Fruit fly (Drosophila melanogaster): Measurements from ENCODE around the gene Mcm3.

Gene Mcm3

dm6 chrX:5317170-5317569, 6.5 kb upstream of the Mcm3 start, which contains the start of the genes CG15930 and Sas10:
CG15930 (minus strand) TSS chrX:5317295.
Sas10 (plus strand) TSS chrX:5317409.
- TF ChIP-seq CG5204 (GFP tag; optimal IDR thresholded peaks at IDR 0.05) (no peak), CG7045 (GFP tag; optimal IDR thresholded peaks at IDR 0.05) (no peak), Mnt (GFP tag; optimal IDR thresholded peaks at IDR 0.05) (peak; percentile 87), CG33017 (tag; optimal IDR thresholded peaks at IDR 0.05) (no peak), CG12768 (GFP tag; optimal IDR thresholded peaks at IDR 0.05) (no peak), CG1620 (GFP tag; optimal IDR thresholded peaks at IDR 0.05) (no peak), Clk (GFP tag; optimal IDR thresholded peaks at IDR 0.05) (no peak), cnc (optimal IDR thresholded peaks at IDR 0.05) (no peak)

DNA sequence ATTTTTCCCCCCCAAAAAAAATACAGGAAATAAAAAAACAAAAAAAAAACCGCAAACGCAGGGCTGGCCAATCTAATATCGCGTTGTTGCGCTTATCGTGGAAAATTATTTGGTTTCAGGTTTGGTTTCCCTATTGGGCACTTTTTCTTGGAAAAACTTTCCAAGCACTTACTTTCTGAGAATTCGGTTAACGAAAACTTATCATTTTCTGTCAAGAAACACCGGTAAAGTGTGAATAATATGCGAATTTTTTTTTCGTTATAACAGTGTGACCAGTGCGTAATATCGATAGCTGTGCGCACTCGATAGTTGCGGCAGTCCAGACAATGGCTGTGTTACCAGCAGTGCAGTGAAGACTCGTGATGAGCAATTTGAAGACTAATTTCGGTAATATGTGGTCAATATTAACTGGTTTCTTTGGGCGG, 1.2 kb upstream of the Mcm3 start, which contains the start of gene Rnp4F:
Rnp4F (minus strand) TSS at position 238 of the 425 bp plus-strand sequence.
- TF ChIP-seq Mnt (GFP tag; optimal IDR thresholded peaks at IDR 0.05) = peak; percentile 84
- TF ChIP-seq CG12768 (GFP tag; optimal IDR thresholded peaks at IDR 0.05) = peak; percentile 50
- TF ChIP-seq CG7101 (tag; optimal IDR thresholded peaks at IDR 0.05) = peak; percentile 78
- no peak for TF ChIP-seq cnc (optimal IDR thresholded peaks at IDR 0.05)
- TF ChIP-seq CG14711 (tag; optimal IDR thresholded peaks at IDR 0.05) = peak; percentile 58
- peak; percentile 91 for TF ChIP-seq Hr96 (GFP tag; optimal IDR thresholded peaks at IDR 0.05)
- TF ChIP-seq Clk (GFP tag; optimal IDR thresholded peaks at IDR 0.05) = peak; percentile 34
- peak; percentile 81 for TF ChIP-seq toe (GFP tag; optimal IDR thresholded peaks at IDR 0.05)
- peak; percentile 64 for TF ChIP-seq CG5204 (GFP tag; optimal IDR thresholded peaks at IDR 0.05)
- TF ChIP-seq tj (GFP tag; optimal IDR thresholded peaks at IDR 0.05) = peak; percentile 73
- peak; percentile 87 for TF ChIP-seq CG11617 (GFP tag; optimal IDR thresholded peaks at IDR 0.05)
- TF ChIP-seq CG33017 (tag; optimal IDR thresholded peaks at IDR 0.05) = peak; percentile 3
- TF ChIP-seq CG7045 (GFP tag; optimal IDR thresholded peaks at IDR 0.05) = peak; percentile 28
- no peak for TF ChIP-seq cic (GFP tag; optimal IDR thresholded peaks at IDR 0.05)
- TF ChIP-seq CG1620 (GFP tag; optimal IDR thresholded peaks at IDR 0.05) = peak; percentile 85
- peak; percentile 77 for TF ChIP-seq ovo (GFP tag; optimal IDR thresholded peaks at IDR 0.05)
- TF ChIP-seq bab1 (GFP tag; optimal IDR thresholded peaks at IDR 0.05) = peak; percentile 85
- TF ChIP-seq kay (GFP tag; ENCODE audit: borderline replicate concordance) = no peak
- TF ChIP-seq pad (GFP tag; optimal IDR thresholded peaks at IDR 0.05) = peak; percentile 77
- peak; percentile 75 for TF ChIP-seq Crg-1 (GFP tag; optimal IDR thresholded peaks at IDR 0.05)

DNA sequence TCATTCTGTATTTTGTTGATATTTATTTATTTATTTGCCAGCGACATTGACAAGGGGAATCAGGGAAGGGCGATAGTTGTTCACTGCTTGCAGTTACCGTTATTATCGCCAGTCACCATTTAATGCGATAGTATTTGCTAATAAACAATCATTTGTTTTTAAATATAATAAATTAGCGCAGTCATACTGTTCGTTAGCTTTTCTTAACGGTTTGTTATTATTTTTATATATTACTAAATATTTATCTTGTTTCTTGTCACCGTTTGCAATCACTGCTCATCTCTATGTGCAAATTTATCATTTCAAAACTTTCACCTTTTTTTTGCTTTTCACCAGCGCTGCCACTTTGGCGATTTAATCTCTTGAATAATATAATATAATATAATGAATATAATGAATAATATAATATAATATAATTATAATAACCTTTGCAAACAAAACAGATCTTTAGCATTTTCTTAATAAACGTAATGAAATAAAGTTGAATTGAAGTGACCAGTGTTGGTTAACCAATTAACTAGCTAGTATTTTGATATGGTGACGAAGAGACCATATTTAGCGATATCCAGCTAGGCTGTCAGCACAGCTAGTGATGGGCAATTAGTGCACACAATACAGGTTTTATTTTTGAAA, 5.7 kb downstream of the Mcm3 start, which contains the start of the genes CG3309 and XRCC1:
CG3309 (minus strand) TSS at position 82 of the 633 bp plus-strand sequence.
XRCC1 (plus strand) TSS at position 611 of the 633 bp plus-strand sequence.
- TF ChIP-seq Mnt (GFP tag; optimal IDR thresholded peaks at IDR 0.05) (peak; percentile 31), CG33017 (tag; optimal IDR thresholded peaks at IDR 0.05) (peak; percentile 18), Hr96 (GFP tag; optimal IDR thresholded peaks at IDR 0.05) (no peak), CG1620 (GFP tag; optimal IDR thresholded peaks at IDR 0.05) (peak; percentile 48), CG7101 (tag; optimal IDR thresholded peaks at IDR 0.05) (peak; percentile 44), Clk (GFP tag; optimal IDR thresholded peaks at IDR 0.05) (no peak), CG7045 (GFP tag; optimal IDR thresholded peaks at IDR 0.05) (no peak), cic (GFP tag; optimal IDR thresholded peaks at IDR 0.05) (no peak), ovo (GFP tag; optimal IDR thresholded peaks at IDR 0.05) (peak; percentile 79), toe (GFP tag; optimal IDR thresholded peaks at IDR 0.05) (peak; percentile 28), CG11617 (GFP tag; optimal IDR thresholded peaks at IDR 0.05) (peak; percentile 47), bab1 (GFP tag; optimal IDR thresholded peaks at IDR 0.05) (peak; percentile 47), cnc (optimal IDR thresholded peaks at IDR 0.05) (no peak), kay (GFP tag; ENCODE audit: borderline replicate concordance) (no peak), Crg-1 (GFP tag; optimal IDR thresholded peaks at IDR 0.05) (peak; percentile 25), CG5204 (GFP tag; optimal IDR thresholded peaks at IDR 0.05) (peak; percentile 36), CG12768 (GFP tag; optimal IDR thresholded peaks at IDR 0.05) (no peak), pad (GFP tag; optimal IDR thresholded peaks at IDR 0.05) (peak; percentile 60), CG14711 (tag; optimal IDR thresholded peaks at IDR 0.05) (peak; percentile 54), tj (GFP tag; optimal IDR thresholded peaks at IDR 0.05) (peak; percentile 88)

- no peak for TF ChIP-seq ovo (GFP tag; optimal IDR thresholded peaks at IDR 0.05)
- TF ChIP-seq bab1 (GFP tag; optimal IDR thresholded peaks at IDR 0.05) = peak; percentile 35
Observed at dm6 chrX:5332259-5332862, 8.7 kb downstream of the Mcm3 start, which contains the start of gene CanB. CanB (plus strand) TSS chrX:5332499.

DNA sequence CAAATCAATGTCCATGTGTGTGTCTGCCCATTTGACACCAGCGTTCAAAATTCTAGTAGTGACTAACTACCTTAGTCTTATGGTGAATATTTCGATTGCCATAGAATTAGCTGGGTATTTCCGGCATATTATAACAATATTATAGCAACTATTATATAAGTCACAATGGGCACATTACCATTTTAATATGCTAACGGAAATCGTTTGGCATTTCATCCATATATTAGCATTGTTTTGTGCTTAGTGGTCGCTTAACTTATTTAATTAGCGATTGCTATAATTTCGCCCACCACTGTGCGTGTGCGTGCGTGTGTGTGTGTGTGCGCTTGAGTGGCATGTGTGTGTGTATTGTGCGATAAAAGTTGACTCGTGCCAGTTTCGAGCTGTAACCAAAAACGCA, 13.1 kb downstream of the Mcm3 start:
- no peak for TF ChIP-seq CG1620 (GFP tag; optimal IDR thresholded peaks at IDR 0.05)
- peak; percentile 18 for TF ChIP-seq CG33017 (tag; optimal IDR thresholded peaks at IDR 0.05)
- TF ChIP-seq CG7045 (GFP tag; optimal IDR thresholded peaks at IDR 0.05) = peak; percentile 33
- peak; percentile 19 for TF ChIP-seq CG5204 (GFP tag; optimal IDR thresholded peaks at IDR 0.05)

dm6 chrX:5337316-5337715, 13.7 kb downstream of the Mcm3 start:
- no peak for TF ChIP-seq CG11617 (GFP tag; optimal IDR thresholded peaks at IDR 0.05)
- TF ChIP-seq kay (GFP tag; ENCODE audit: borderline replicate concordance) = no peak
- TF ChIP-seq CG33017 (tag; optimal IDR thresholded peaks at IDR 0.05) = no peak
- TF ChIP-seq Hr96 (GFP tag; optimal IDR thresholded peaks at IDR 0.05) = no peak
- no peak for TF ChIP-seq CG7101 (tag; optimal IDR thresholded peaks at IDR 0.05)
- TF ChIP-seq Clk (GFP tag; optimal IDR thresholded peaks at IDR 0.05) = no peak
- no peak for TF ChIP-seq CG7045 (GFP tag; optimal IDR thresholded peaks at IDR 0.05)
- TF ChIP-seq ovo (GFP tag; optimal IDR thresholded peaks at IDR 0.05) = no peak
- no peak for TF ChIP-seq Mnt (GFP tag; optimal IDR thresholded peaks at IDR 0.05)
- TF ChIP-seq CG14711 (tag; optimal IDR thresholded peaks at IDR 0.05) = no peak
- TF ChIP-seq CG5204 (GFP tag; optimal IDR thresholded peaks at IDR 0.05) = no peak
- no peak for TF ChIP-seq tj (GFP tag; optimal IDR thresholded peaks at IDR 0.05)
- no peak for TF ChIP-seq CG1620 (GFP tag; optimal IDR thresholded peaks at IDR 0.05)
- no peak for TF ChIP-seq pad (GFP tag; optimal IDR thresholded peaks at IDR 0.05)
- no peak for TF ChIP-seq cic (GFP tag; optimal IDR thresholded peaks at IDR 0.05)
- no peak for TF ChIP-seq cnc (optimal IDR thresholded peaks at IDR 0.05)
- TF ChIP-seq bab1 (GFP tag; optimal IDR thresholded peaks at IDR 0.05) = no peak
- no peak for TF ChIP-seq CG12768 (GFP tag; optimal IDR thresholded peaks at IDR 0.05)
